Worm (Caenorhabditis elegans) whole organism, young adult: Measurements from ENCODE around the gene T21D9.2.

Experiments used
- Y56A3A.18 ChIP-seq: fragments of 200-800 bp; sonication (Bioruptor generic); IDR thresholded peaks from 2 replicates; pipeline ENCODE4 v1.3.6; 2022; ENCODE audit warnings: missing genetic modification reagents, missing genetic modification characterization, missing compliant biosample characterization
- Y79H2A.3 ChIP-seq: fragments of 200-800 bp; sonication (Bioruptor generic); conservative IDR thresholded peaks from 2 replicates; pipeline ENCODE4 v1.3.6; 2022; ENCODE audit warnings: missing genetic modification reagents, missing genetic modification characterization, missing compliant biosample characterization
- aptf-3 ChIP-seq: fragments of 200-800 bp; sonication (Bioruptor generic); IDR thresholded peaks from 2 replicates; pipeline ENCODE4 v1.3.6; 2022; ENCODE audit warnings: missing genetic modification characterization, missing compliant biosample characterization
- die-1 ChIP-seq: sonication (generic microtip); optimal IDR thresholded peaks from 2 replicates; lab custom pipeline; 2016; ENCODE audit warnings: missing genotype, mild to moderate bottlenecking, missing genetic modification characterization, missing compliant biosample characterization
- him-1 ChIP-seq: sonication (generic microtip); optimal IDR thresholded peaks from 2 replicates; lab custom pipeline; 2016; ENCODE audit warnings: missing genotype, missing genetic modification reagents, missing genetic modification characterization, missing compliant biosample characterization
- lin-26 ChIP-seq: fragments of 200-800 bp; sonication (Bioruptor generic); IDR thresholded peaks from 2 replicates; pipeline ENCODE4 v1.3.6; 2022; ENCODE audit warnings: missing genetic modification reagents, missing genetic modification characterization, missing compliant biosample characterization
- nhr-120 ChIP-seq: fragments of 200-800 bp; sonication (Bioruptor generic); IDR thresholded peaks from 2 replicates; pipeline ENCODE4 v1.3.6; 2022; ENCODE audit warnings: missing genetic modification characterization, missing compliant biosample characterization
- nhr-179 ChIP-seq: sonication (generic microtip); optimal IDR thresholded peaks from 2 replicates; lab custom pipeline; 2016; ENCODE audit warnings: mild to moderate bottlenecking, missing genetic modification characterization, missing compliant biosample characterization
- nhr-90 ChIP-seq: sonication (generic microtip); optimal IDR thresholded peaks from 2 replicates; lab custom pipeline; 2016; ENCODE audit warnings: missing genotype, mild to moderate bottlenecking, missing genetic modification characterization, missing compliant biosample characterization
- rpc-1 ChIP-seq, 2 experiments: fragments of 150-350 bp in 1 of 2; sonication (generic microtip) in 1 of 2; optimal IDR thresholded peaks; 2 replicates each; lab custom pipeline; 2014 to 2018; ENCODE audit warnings: missing biosample characterization in 1 of 2, missing genetic modification characterization in 1 of 2, missing genetic modification reagents in 1 of 2, missing genotype in 1 of 2
- sea-2 ChIP-seq: fragments of 200-800 bp; sonication (Bioruptor generic); IDR thresholded peaks from 2 replicates; pipeline ENCODE4 v1.3.6; 2022; ENCODE audit warnings: missing genetic modification characterization, missing compliant biosample characterization
- unc-62 ChIP-seq: fragments of 150-350 bp; optimal IDR thresholded peaks from 2 replicates; lab custom pipeline; 2014; ENCODE audit warnings: missing biosample characterization, missing genetic modification reagents, missing genetic modification characterization

- TF ChIP-seq aptf-3 (GFP tag; lab: Robert Waterston, UW): no peak
- TF ChIP-seq unc-62 (GFP tag; lab: Kevin White, UChicago): peak; percentile 44
- no peak for TF ChIP-seq Y56A3A.18
- no peak for TF ChIP-seq sea-2 (GFP tag; lab: Robert Waterston, UW)
- no peak for TF ChIP-seq Y79H2A.3 (GFP tag; lab: Robert Waterston, UW)
- TF ChIP-seq die-1 (tag; lab: Kevin White, UChicago): no peak
- no peak for TF ChIP-seq nhr-179 (tag; lab: Kevin White, UChicago)
- TF ChIP-seq him-1 (tag; lab: Kevin White, UChicago): no peak
- TF ChIP-seq lin-26 (GFP tag; lab: Robert Waterston, UW): no peak
- TF ChIP-seq nhr-120: no peak
- no peak for TF ChIP-seq rpc-1 (optimal IDR thresholded peaks at IDR 0.05; lab: Kevin White, UChicago)
- TF ChIP-seq rpc-1 (tag; optimal IDR thresholded peaks at IDR 0.05; lab: Kevin White, UChicago): no peak
- TF ChIP-seq nhr-90 (tag; lab: Kevin White, UChicago): no peak
These were observed 10.7 kb upstream of the T21D9.2 start for ce11 chrX:2107414-2107813.
